Worm (Caenorhabditis elegans): ENCODE measurements around the gene zag-1.

Gene zag-1

ce11 chrIV:3814553-3815258, 40.9 kb upstream of the zag-1 start:
- TF ChIP-seq atf-7 (tag; optimal IDR thresholded peaks at IDR 0.05) = no peak
- peak; percentile 42 to 62 for TF ChIP-seq let-607 (tag; optimal IDR thresholded peaks at IDR 0.05)
- no peak for TF ChIP-seq ama-1 (optimal IDR thresholded peaks at IDR 0.05)
- TF ChIP-seq ama-1 (GFP tag; optimal IDR thresholded peaks at IDR 0.05) = no peak
- no peak for TF ChIP-seq sea-2 (GFP tag; IDR thresholded peaks at IDR 0.05)
- TF ChIP-seq ztf-6 (GFP tag; IDR thresholded peaks at IDR 0.05) = no peak
- TF ChIP-seq cebp-1 (GFP tag; IDR thresholded peaks at IDR 0.05) = no peak
- TF ChIP-seq cebp-1 (tag; optimal IDR thresholded peaks at IDR 0.05) = peak; percentile 29
- no peak for TF ChIP-seq xnd-1 (tag; optimal IDR thresholded peaks at IDR 0.05)
- TF ChIP-seq madf-6 (GFP tag; IDR thresholded peaks at IDR 0.05) = no peak
- TF ChIP-seq unc-62 (GFP tag; optimal IDR thresholded peaks at IDR 0.05) = no peak
- no peak for TF ChIP-seq tlf-1 (GFP tag; optimal IDR thresholded peaks at IDR 0.05)
- peak; percentile 48; the same call in 1 of the 2 replicates for TF ChIP-seq dox-1 (GFP tag; IDR thresholded peaks at IDR 0.05)
- peak; percentile 29; the same call in 1 of the 2 replicates for TF ChIP-seq F33H1.4 (GFP tag; IDR thresholded peaks at IDR 0.05)
- TF ChIP-seq Y53G8AR.9 (GFP tag; conservative IDR thresholded peaks at IDR 0.05) = no peak
- TF ChIP-seq D2030.7 (GFP tag; IDR thresholded peaks at IDR 0.05) = no peak
- TF ChIP-seq F22D6.2 (tag; optimal IDR thresholded peaks at IDR 0.05) = no peak
- TF ChIP-seq F57A8.1 (GFP tag; optimal IDR thresholded peaks at IDR 0.05) = no peak
- TF ChIP-seq mes-4 (tag; optimal IDR thresholded peaks at IDR 0.05) = no peak
- TF ChIP-seq tbx-9 (tag; optimal IDR thresholded peaks at IDR 0.05; ENCODE audit: borderline replicate concordance) = no peak
- no peak for TF ChIP-seq C06A6.2 (GFP tag; conservative IDR thresholded peaks at IDR 0.05)
- TF ChIP-seq ets-4 (GFP tag; optimal IDR thresholded peaks at IDR 0.05) = no peak
- no peak for TF ChIP-seq lsl-1 (GFP tag; optimal IDR thresholded peaks at IDR 0.05)
- no peak for TF ChIP-seq rcor-1 (GFP tag; IDR thresholded peaks at IDR 0.05)
- TF ChIP-seq lin-54 (GFP tag; optimal IDR thresholded peaks at IDR 0.05) = peak; percentile 26
- peak; percentile 68 for TF ChIP-seq zfh-2 (GFP tag; conservative IDR thresholded peaks at IDR 0.05)
- no peak for TF ChIP-seq lag-1 (GFP tag; IDR thresholded peaks at IDR 0.05)
- TF ChIP-seq snpc-1.1 (tag; optimal IDR thresholded peaks at IDR 0.05; ENCODE audit: insufficient read depth) = no peak
- peak; percentile 31 for TF ChIP-seq attf-5 (GFP tag; optimal IDR thresholded peaks at IDR 0.05)
- TF ChIP-seq Y53F4B.3 (GFP tag; IDR thresholded peaks at IDR 0.05) = no peak
- TF ChIP-seq F39B2.1 (GFP tag; IDR thresholded peaks at IDR 0.05) = no peak
- no peak for TF ChIP-seq hlh-12 (tag; optimal IDR thresholded peaks at IDR 0.05)
- TF ChIP-seq snpc-3.4 (tag; optimal IDR thresholded peaks at IDR 0.05) = no peak
- TF ChIP-seq egl-44 (GFP tag; IDR thresholded peaks at IDR 0.05) = no peak
- TF ChIP-seq B0019.2 (GFP tag; conservative IDR thresholded peaks at IDR 0.05) = no peak
- no peak for TF ChIP-seq lin-26 (GFP tag; IDR thresholded peaks at IDR 0.05)
- TF ChIP-seq F23B12.7 (tag; optimal IDR thresholded peaks at IDR 0.05; ENCODE audit: insufficient read depth) = no peak
- peak; percentile 73 for TF ChIP-seq nhr-80 (tag; optimal IDR thresholded peaks at IDR 0.05)
- no peak for TF ChIP-seq ZK185.1 (tag; optimal IDR thresholded peaks at IDR 0.05; ENCODE audit: poor library complexity, severe bottlenecking)

- TF ChIP-seq mcd-1 (GFP tag; IDR thresholded peaks at IDR 0.05) (peak; percentile 57; the same call in 1 of the 2 replicates), ceh-100 (GFP tag; IDR thresholded peaks at IDR 0.05) (peak; percentile 66), lsy-27 (tag; optimal IDR thresholded peaks at IDR 0.05; ENCODE audit: borderline replicate concordance, insufficient read depth) (no peak)
Observed at ce11 chrIV:3815259-3815644, 40.4 kb upstream of the zag-1 start.

Data from whole organism, young adult.